Worm (Caenorhabditis elegans): ENCODE measurements around the gene Y57G11C.42.
"Not testable (repeated sequence)": the region's sequence is repeated elsewhere in the genome, so short reads cannot be mapped to it uniquely, and the experiment has no call there.

Gene Y57G11C.42

ce11 chrIV:14767693-14768251, 39.4 kb downstream of the Y57G11C.42 start, which contains the start of the genes mrps-7 and Y57G11C.3:
Gene mrps-7, minus strand, starts transcription at chrIV:14767730.
Gene Y57G11C.3, plus strand, starts transcription at chrIV:14768201.
- no peak for TF ChIP-seq klf-2 (GFP tag; conservative IDR thresholded peaks at IDR 0.05)
- peak; percentile 73 for TF ChIP-seq cog-1 (tag; optimal IDR thresholded peaks at IDR 0.05)
- no peak for TF ChIP-seq tab-1 (GFP tag; IDR thresholded peaks at IDR 0.05)
- no peak for TF ChIP-seq ztf-29 (GFP tag; IDR thresholded peaks at IDR 0.05)
- TF ChIP-seq ztf-23 (GFP tag; IDR thresholded peaks at IDR 0.05): no peak

- no peak for TF ChIP-seq ref-1 (GFP tag; conservative IDR thresholded peaks at IDR 0.05)
- TF ChIP-seq med-1 (GFP tag; optimal IDR thresholded peaks at IDR 0.05; ENCODE audit: insufficient read depth): no peak
- no peak for TF ChIP-seq ztf-23 (GFP tag; IDR thresholded peaks at IDR 0.05)
- no peak for TF ChIP-seq ztf-29 (GFP tag; IDR thresholded peaks at IDR 0.05)
- no peak for TF ChIP-seq klf-2 (GFP tag; conservative IDR thresholded peaks at IDR 0.05)
These were observed 41.0 kb downstream of the Y57G11C.42 start, which contains the start of gene Y57G11C.43 for ce11 chrIV:14769218-14769835. Gene Y57G11C.43, plus strand, starts transcription at chrIV:14769441.

DNA sequence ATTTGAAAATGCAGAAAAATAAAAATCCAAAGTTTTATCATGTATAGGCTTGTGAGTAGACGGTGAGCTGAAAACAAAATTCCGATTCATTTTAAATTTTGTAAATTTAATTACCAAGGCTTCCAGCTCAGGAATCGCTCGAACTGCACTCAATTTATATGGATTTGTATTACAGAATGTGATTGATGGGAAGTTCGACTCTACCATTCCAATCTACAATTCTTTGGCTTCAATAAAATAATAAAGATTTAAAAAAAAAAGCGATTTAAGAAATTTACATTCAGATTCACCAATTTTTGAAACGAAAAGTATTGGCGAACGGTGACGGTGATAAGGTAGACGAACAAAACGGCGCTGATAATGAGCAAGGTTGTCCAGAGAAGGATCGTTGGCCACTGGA, 42.3 kb downstream of the Y57G11C.42 start:
- TF ChIP-seq med-1 (GFP tag; optimal IDR thresholded peaks at IDR 0.05; ENCODE audit: insufficient read depth) (no peak), cog-1 (tag; optimal IDR thresholded peaks at IDR 0.05) (no peak), klf-2 (GFP tag; conservative IDR thresholded peaks at IDR 0.05) (no peak), T22C8.4 (GFP tag; IDR thresholded peaks at IDR 0.05) (no peak), ztf-29 (GFP tag; IDR thresholded peaks at IDR 0.05) (no peak), tab-1 (GFP tag; IDR thresholded peaks at IDR 0.05) (no peak), flt-1 (GFP tag; IDR thresholded peaks at IDR 0.05) (no peak), ref-1 (GFP tag; conservative IDR thresholded peaks at IDR 0.05) (no peak), ztf-23 (GFP tag; IDR thresholded peaks at IDR 0.05) (no peak)

DNA sequence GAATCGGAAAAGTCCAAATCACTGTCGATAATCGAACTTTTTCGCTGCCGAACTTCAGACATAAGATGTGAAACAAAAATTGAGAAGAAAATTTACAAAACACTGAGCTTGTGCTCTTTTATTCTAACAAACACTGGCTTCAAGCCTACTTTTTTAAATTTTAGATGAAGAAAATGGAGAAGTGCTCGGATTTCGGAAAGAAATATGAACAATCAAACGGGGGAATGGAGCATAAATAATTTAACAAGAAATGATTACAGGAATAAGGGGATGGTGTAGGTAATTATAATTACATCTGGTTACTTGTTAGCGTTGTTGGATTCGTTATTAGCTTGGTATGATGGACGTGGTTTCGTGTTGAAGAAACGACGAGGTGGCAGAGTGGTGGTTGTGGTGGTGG, 43.0 kb downstream of the Y57G11C.42 start, which contains the start of gene degl-1:
degl-1 (minus strand) TSS at position 101 of the 400 bp plus-strand sequence.
- TF ChIP-seq klf-2 (GFP tag; conservative IDR thresholded peaks at IDR 0.05) (no peak), ref-1 (GFP tag; conservative IDR thresholded peaks at IDR 0.05) (no peak), T22C8.4 (GFP tag; IDR thresholded peaks at IDR 0.05) (no peak), flt-1 (GFP tag; IDR thresholded peaks at IDR 0.05) (no peak), ztf-29 (GFP tag; IDR thresholded peaks at IDR 0.05) (no peak), ztf-23 (GFP tag; IDR thresholded peaks at IDR 0.05) (no peak), cog-1 (tag; optimal IDR thresholded peaks at IDR 0.05) (no peak), tab-1 (GFP tag; IDR thresholded peaks at IDR 0.05) (no peak), med-1 (GFP tag; optimal IDR thresholded peaks at IDR 0.05; ENCODE audit: insufficient read depth) (no peak)

DNA sequence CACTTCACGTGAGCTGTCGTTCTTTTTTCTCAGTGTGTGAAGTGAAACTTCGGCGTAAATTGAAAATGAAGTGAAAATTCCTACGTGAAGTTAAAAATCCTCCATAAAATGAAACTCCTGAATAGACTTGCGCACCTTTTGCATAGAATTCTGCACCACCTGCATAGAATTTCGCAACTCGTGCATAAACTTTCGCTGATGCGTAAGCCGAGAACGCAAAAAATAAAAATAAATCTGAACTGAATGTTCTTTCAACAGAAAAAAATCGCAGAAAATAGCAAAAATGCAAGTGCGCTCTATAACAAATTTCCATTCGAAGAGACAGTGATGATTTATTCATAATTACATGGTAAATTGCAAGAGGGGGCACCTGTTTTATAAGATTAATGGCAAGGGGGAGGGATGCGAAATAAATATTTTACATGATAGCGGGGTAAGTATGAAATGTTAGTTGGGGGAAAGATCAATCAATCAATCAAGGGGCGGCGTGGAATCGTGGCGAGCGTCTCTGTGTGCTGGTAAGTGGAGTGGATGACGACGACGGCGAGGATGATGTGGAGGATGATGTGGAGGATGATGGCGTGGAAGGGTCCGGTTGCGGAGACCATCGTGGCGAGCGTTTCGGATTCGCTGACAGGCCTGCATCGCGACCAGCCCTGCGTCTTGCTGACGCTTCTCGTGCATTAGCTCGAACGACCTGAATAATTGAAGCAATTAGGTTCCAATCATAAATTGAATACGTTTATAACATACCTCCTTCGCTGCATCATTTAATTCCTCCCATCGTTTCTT, 45.2 kb downstream of the Y57G11C.42 start, which contains the start of gene Y57G11C.36:
Y57G11C.36 (minus strand) TSS at position 502 of the 792 bp plus-strand sequence.
- TF ChIP-seq med-1 (GFP tag; optimal IDR thresholded peaks at IDR 0.05; ENCODE audit: insufficient read depth) (no peak), tab-1 (GFP tag; IDR thresholded peaks at IDR 0.05) (0 out of 2 replicates have a peak, but pooled peaks have one; percentile 18)

ce11 chrIV:14774454-14774853, 46.1 kb downstream of the Y57G11C.42 start, which contains the start of gene Y57G11C.51:
Gene Y57G11C.51, minus strand, starts transcription at chrIV:14774554.
- TF ChIP-seq ref-1 (GFP tag; conservative IDR thresholded peaks at IDR 0.05); ztf-29 (GFP tag; IDR thresholded peaks at IDR 0.05); flt-1 (GFP tag; IDR thresholded peaks at IDR 0.05): not testable (repeated sequence)

DNA sequence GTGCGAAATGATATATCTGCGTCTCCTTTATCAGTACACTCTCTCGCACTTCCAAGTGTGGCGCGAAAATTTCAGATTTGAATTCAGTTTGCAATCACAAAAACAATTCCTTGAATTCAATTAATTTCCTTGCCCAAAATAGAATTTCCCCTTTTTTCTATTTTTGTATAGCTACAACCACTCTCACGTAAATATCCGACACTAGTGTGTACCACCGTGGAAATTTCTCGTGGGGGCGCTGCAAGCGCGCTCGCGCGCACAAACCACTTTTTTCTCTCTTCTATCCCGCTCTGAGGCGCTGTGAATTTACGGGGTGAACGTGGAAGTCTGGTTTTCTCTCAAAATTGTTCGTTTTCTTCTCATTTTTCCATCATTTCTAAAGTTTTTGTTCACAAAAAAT, 53.2 kb downstream of the Y57G11C.42 start, which contains the start of gene Y57G11C.8:
Y57G11C.8 (plus strand) TSS at position 301 of the 400 bp plus-strand sequence.
- TF ChIP-seq cog-1 (tag; optimal IDR thresholded peaks at IDR 0.05) (no peak), ref-1 (GFP tag; conservative IDR thresholded peaks at IDR 0.05) (no peak), T22C8.4 (GFP tag; IDR thresholded peaks at IDR 0.05) (no peak), ztf-29 (GFP tag; IDR thresholded peaks at IDR 0.05) (no peak), klf-2 (GFP tag; conservative IDR thresholded peaks at IDR 0.05) (no peak), tab-1 (GFP tag; IDR thresholded peaks at IDR 0.05) (no peak), flt-1 (GFP tag; IDR thresholded peaks at IDR 0.05) (no peak), med-1 (GFP tag; optimal IDR thresholded peaks at IDR 0.05; ENCODE audit: insufficient read depth) (no peak)

- no peak for TF ChIP-seq ref-1 (GFP tag; conservative IDR thresholded peaks at IDR 0.05)
- no peak for TF ChIP-seq med-1 (GFP tag; optimal IDR thresholded peaks at IDR 0.05; ENCODE audit: insufficient read depth)
- no peak for TF ChIP-seq klf-2 (GFP tag; conservative IDR thresholded peaks at IDR 0.05)
- no peak for TF ChIP-seq flt-1 (GFP tag; IDR thresholded peaks at IDR 0.05)
- TF ChIP-seq T22C8.4 (GFP tag; IDR thresholded peaks at IDR 0.05): no peak
- no peak for TF ChIP-seq ztf-23 (GFP tag; IDR thresholded peaks at IDR 0.05)
- no peak for TF ChIP-seq cog-1 (tag; optimal IDR thresholded peaks at IDR 0.05)
- no peak for TF ChIP-seq tab-1 (GFP tag; IDR thresholded peaks at IDR 0.05)
- no peak for TF ChIP-seq ztf-29 (GFP tag; IDR thresholded peaks at IDR 0.05)
These were observed 53.9 kb downstream of the Y57G11C.42 start, which contains the start of gene Y57G11C.1130 for ce11 chrIV:14782211-14782610. Gene Y57G11C.1130, plus strand, starts transcription at chrIV:14782511.

DNA sequence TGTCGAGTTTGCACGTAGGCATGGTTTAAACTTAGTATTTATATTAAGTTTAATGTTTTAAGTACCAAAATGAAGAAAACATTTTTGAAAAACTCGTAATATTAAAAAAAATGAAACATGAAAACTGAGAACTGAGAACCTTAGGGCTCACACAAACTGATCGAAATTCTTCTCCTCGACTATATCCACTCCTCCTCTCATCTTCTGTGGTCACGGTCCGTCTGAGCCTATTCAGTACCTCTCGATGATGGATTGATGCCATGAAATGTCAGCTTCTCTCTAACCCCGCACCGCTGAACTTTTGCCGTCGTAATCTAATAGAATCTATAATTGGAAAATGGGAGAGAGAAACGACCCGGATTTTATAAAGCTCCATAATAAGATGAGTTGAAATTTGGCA, 56.2 kb downstream of the Y57G11C.42 start, which contains the start of gene nlp-56:
nlp-56 (minus strand) TSS at position 257 of the 400 bp plus-strand sequence.
- TF ChIP-seq med-1 (GFP tag; optimal IDR thresholded peaks at IDR 0.05; ENCODE audit: insufficient read depth): no peak
- TF ChIP-seq klf-2 (GFP tag; conservative IDR thresholded peaks at IDR 0.05): no peak
- TF ChIP-seq ztf-29 (GFP tag; IDR thresholded peaks at IDR 0.05): no peak
- no peak for TF ChIP-seq tab-1 (GFP tag; IDR thresholded peaks at IDR 0.05)
- TF ChIP-seq T22C8.4 (GFP tag; IDR thresholded peaks at IDR 0.05): no peak
- no peak for TF ChIP-seq ref-1 (GFP tag; conservative IDR thresholded peaks at IDR 0.05)
- TF ChIP-seq ztf-23 (GFP tag; IDR thresholded peaks at IDR 0.05): no peak
- no peak for TF ChIP-seq cog-1 (tag; optimal IDR thresholded peaks at IDR 0.05)
- TF ChIP-seq flt-1 (GFP tag; IDR thresholded peaks at IDR 0.05): no peak
